Worm (Caenorhabditis elegans): ENCODE measurements around the gene Y47G7B.2.

ce11 chrII:2735192-2735591, 27.4 kb upstream of the Y47G7B.2 start, which contains the start of gene wdr-31:
- TF ChIP-seq pax-3 (tag; optimal IDR thresholded peaks at IDR 0.05) = no peak
- no peak for TF ChIP-seq snpc-4 (tag; optimal IDR thresholded peaks at IDR 0.05)
- no peak for TF ChIP-seq unc-62 (GFP tag; optimal IDR thresholded peaks at IDR 0.05)
- TF ChIP-seq ceh-82 (tag; optimal IDR thresholded peaks at IDR 0.05) = no peak
- TF ChIP-seq nhr-237 (tag; optimal IDR thresholded peaks at IDR 0.05) = no peak
